Fruit fly (Drosophila melanogaster) whole organism, embryonic: ENCODE measurements around the gene CG9184.

Source experiments
- Asciz ChIP-seq: fragments of 200-800 bp; sonication (Bioruptor generic); optimal IDR thresholded peaks from 2 replicates; lab custom pipeline; 2017; ENCODE audit warnings: missing biosample characterization, mild to moderate bottlenecking, missing genetic modification characterization, missing genetic modification reagents
- CG11696 ChIP-seq: fragments of 200-800 bp; sonication (Bioruptor generic); IDR thresholded peaks from 2 replicates; pipeline ENCODE4 v1.3.6; 2022; ENCODE audit warnings: missing biosample characterization, missing genetic modification characterization
- CG11723 ChIP-seq: fragments of 200-800 bp; sonication (Bioruptor generic); optimal IDR thresholded peaks from 2 replicates; lab custom pipeline; 2017; ENCODE audit warnings: missing biosample characterization, mild to moderate bottlenecking, missing genetic modification characterization
- CG1603 ChIP-seq: fragments of 200-800 bp; sonication (Bioruptor generic); optimal IDR thresholded peaks from 2 replicates; lab custom pipeline; 2019; ENCODE audit warnings: missing biosample characterization, mild to moderate bottlenecking, missing genetic modification characterization, moderate library complexity
- CG1647 ChIP-seq: fragments of 200-800 bp; sonication (Bioruptor generic); optimal IDR thresholded peaks from 3 replicates; lab custom pipeline; 2016; ENCODE audit warnings: missing biosample characterization, missing genetic modification characterization
- CG2116 ChIP-seq: fragments of 200-800 bp; sonication (Bioruptor generic); optimal IDR thresholded peaks from 3 replicates; lab custom pipeline; 2018; ENCODE audit warnings: missing biosample characterization, mild to moderate bottlenecking, missing genetic modification characterization
- CG32532 ChIP-seq: fragments of 200-800 bp; sonication (Bioruptor generic); IDR thresholded peaks from 2 replicates; pipeline ENCODE4 v1.3.6; 2022; ENCODE audit warnings: missing biosample characterization, missing genetic modification characterization
- CG33557 ChIP-seq: fragments of 200-800 bp; sonication (Bioruptor generic); optimal IDR thresholded peaks from 2 replicates; lab custom pipeline; 2019; ENCODE audit warnings: missing biosample characterization, mild to moderate bottlenecking, missing genetic modification characterization, moderate library complexity
- CG6683 ChIP-seq: fragments of 200-800 bp; sonication (Bioruptor generic); optimal IDR thresholded peaks from 2 replicates; lab custom pipeline; 2017; ENCODE audit warnings: missing biosample characterization, mild to moderate bottlenecking, missing genetic modification characterization, missing genetic modification reagents
- CG6689 ChIP-seq: fragments of 200-800 bp; sonication (Bioruptor generic); IDR thresholded peaks from 2 replicates; pipeline ENCODE4 v1.3.6; 2022; ENCODE audit warnings: missing biosample characterization, missing genetic modification characterization
- CG7271 ChIP-seq: fragments of 200-800 bp; sonication (Bioruptor generic); optimal IDR thresholded peaks from 2 replicates; lab custom pipeline; 2018; ENCODE audit warnings: missing biosample characterization, mild to moderate bottlenecking, missing genetic modification characterization, moderate library complexity
- CG7963 ChIP-seq: fragments of 200-800 bp; sonication (Bioruptor generic); IDR thresholded peaks from 3 replicates; pipeline ENCODE4 v1.3.6; 2022; ENCODE audit warnings: missing biosample characterization, missing genetic modification characterization; ENCODE audit not compliant: partially characterized antibody
- CG8290 ChIP-seq, 3 experiments: fragments of 200-800 bp; sonication (Bioruptor generic); optimal IDR thresholded peaks; 2 replicates each; lab custom pipeline; 2016 to 2019; ENCODE audit warnings: missing biosample characterization in 3 of 3, missing genetic modification characterization in 3 of 3, mild to moderate bottlenecking in 2 of 3, moderate library complexity in 1 of 3
- CG8765 ChIP-seq: fragments of 200-800 bp; sonication (Bioruptor generic); IDR thresholded peaks from 2 replicates; pipeline ENCODE4 v1.3.6; 2022; ENCODE audit warnings: missing biosample characterization, missing genetic modification characterization
- CG9215 ChIP-seq: fragments of 200-800 bp; sonication (Bioruptor generic); IDR thresholded peaks from 2 replicates; pipeline ENCODE4 v1.3.6; 2022; ENCODE audit warnings: missing biosample characterization, missing genetic modification characterization
- Chrac-16 ChIP-seq: fragments of 200-800 bp; sonication (Bioruptor generic); optimal IDR thresholded peaks from 3 replicates; lab custom pipeline; 2016; ENCODE audit warnings: missing biosample characterization, missing genetic modification characterization
- Dek ChIP-seq: fragments of 200-800 bp; sonication (Bioruptor generic); optimal IDR thresholded peaks from 3 replicates; lab custom pipeline; 2019; ENCODE audit warnings: missing biosample characterization, mild to moderate bottlenecking, missing genetic modification characterization, moderate library complexity
- Dfd ChIP-seq, 2 experiments: fragments of >200 bp; optimal IDR thresholded peaks; 2 replicates each; lab custom pipeline; 2017; ENCODE audit warnings: missing biosample characterization in 2 of 2, missing genetic modification characterization in 2 of 2
- Doc2 ChIP-seq: fragments of 200-800 bp; sonication (Bioruptor generic); IDR thresholded peaks from 2 replicates; pipeline ENCODE4 v1.3.6; 2022; ENCODE audit warnings: missing biosample characterization, missing genetic modification characterization
- Hmr ChIP-seq: fragments of 200-800 bp; sonication (Bioruptor generic); optimal IDR thresholded peaks from 3 replicates; lab custom pipeline; 2017; ENCODE audit warnings: mild to moderate bottlenecking, missing biosample characterization, missing genetic modification reagents, missing genetic modification characterization
- Jarid2 ChIP-seq: fragments of 200-800 bp; sonication (Bioruptor generic); optimal IDR thresholded peaks from 3 replicates; lab custom pipeline; 2017; ENCODE audit warnings: mild to moderate bottlenecking, missing biosample characterization, missing genetic modification reagents, missing genetic modification characterization
- MESR4 ChIP-seq: fragments of 200-800 bp; sonication (Bioruptor generic); optimal IDR thresholded peaks from 2 replicates; lab custom pipeline; 2018; ENCODE audit warnings: missing biosample characterization, mild to moderate bottlenecking, missing genetic modification characterization, moderate library complexity
- Med ChIP-seq: fragments of 200-800 bp; sonication (Bioruptor generic); peaks from one replicate; lab custom pipeline; 2016; ENCODE audit warnings: missing biosample characterization, missing genetic modification characterization, mild to moderate bottlenecking, inconsistent platforms, moderate library complexity
- Meics ChIP-seq: fragments of 200-800 bp; sonication (Bioruptor generic); optimal IDR thresholded peaks from 2 replicates; lab custom pipeline; 2017; ENCODE audit warnings: missing biosample characterization, mild to moderate bottlenecking, missing genetic modification characterization
- Oli ChIP-seq: fragments of 200-800 bp; sonication (Bioruptor generic); optimal IDR thresholded peaks from 2 replicates; lab custom pipeline; 2018; ENCODE audit warnings: missing biosample characterization, mild to moderate bottlenecking, missing genetic modification characterization, moderate library complexity
- Sry-δ ChIP-seq: fragments of 200-800 bp; sonication (Bioruptor generic); optimal IDR thresholded peaks from 2 replicates; lab custom pipeline; 2016; ENCODE audit warnings: missing biosample characterization, missing genetic modification characterization
- Taf1 ChIP-seq: fragments of 200-800 bp; sonication (Bioruptor generic); IDR thresholded peaks from 2 replicates; pipeline ENCODE4 v1.3.6; 2022; ENCODE audit warnings: missing biosample characterization, missing genetic modification characterization
- ab ChIP-seq: fragments of 200-800 bp; sonication (Bioruptor generic); optimal IDR thresholded peaks from 2 replicates; lab custom pipeline; 2016; ENCODE audit warnings: missing biosample characterization, missing genetic modification characterization
- crol ChIP-seq: fragments of 200-800 bp; sonication (Bioruptor generic); IDR thresholded peaks from 2 replicates; pipeline ENCODE4 v1.3.6; 2022; ENCODE audit warnings: missing biosample characterization, missing genetic modification characterization
- dmrt11E ChIP-seq: fragments of 200-800 bp; sonication (Bioruptor generic); optimal IDR thresholded peaks from 3 replicates; lab custom pipeline; 2018; ENCODE audit warnings: missing biosample characterization, mild to moderate bottlenecking, missing genetic modification characterization, moderate library complexity
- ftz-f1 ChIP-seq: fragments of 200-800 bp; sonication (Bioruptor generic); optimal IDR thresholded peaks from 2 replicates; lab custom pipeline; 2016; ENCODE audit warnings: missing biosample characterization, missing genetic modification characterization
- gce ChIP-seq: fragments of 200-800 bp; sonication (Bioruptor generic); IDR thresholded peaks from 3 replicates; pipeline ENCODE4 v1.3.6; 2022; ENCODE audit warnings: missing biosample characterization, missing genetic modification characterization
- gsb-n ChIP-seq: fragments of 200-800 bp; sonication (Bioruptor generic); optimal IDR thresholded peaks from 3 replicates; lab custom pipeline; 2018; ENCODE audit warnings: missing biosample characterization, mild to moderate bottlenecking, missing genetic modification characterization
- hb ChIP-seq: fragments of 200-800 bp; sonication (Bioruptor generic); IDR thresholded peaks from 3 replicates; pipeline ENCODE4 v1.3.6; 2022; ENCODE audit warnings: missing biosample characterization, missing genetic modification characterization; ENCODE audit not compliant: partially characterized antibody
- hkb ChIP-seq, 2 experiments: fragments of 200-800 bp in 1 of 2; fragments of >200 bp in 1 of 2; sonication (Bioruptor generic) in 1 of 2; IDR thresholded peaks in 1 of 2; optimal IDR thresholded peaks in 1 of 2; 2 replicates each; pipeline versions ENCODE4 v1.3.6 to Lab custom; 2017 to 2022; ENCODE audit warnings: missing biosample characterization in 1 of 2, missing genetic modification characterization in 1 of 2
- insv ChIP-seq, 2 experiments: fragments of 200-800 bp; sonication (Bioruptor generic); optimal IDR thresholded peaks; 3 replicates each; lab custom pipeline; 2016 to 2018; ENCODE audit warnings: missing biosample characterization in 2 of 2, missing genetic modification characterization in 2 of 2
- lilli ChIP-seq: fragments of 200-800 bp; sonication (Bioruptor generic); optimal IDR thresholded peaks from 3 replicates; lab custom pipeline; 2016; ENCODE audit warnings: missing biosample characterization, missing genetic modification characterization
- mam ChIP-seq: fragments of 200-800 bp; sonication (Bioruptor generic); optimal IDR thresholded peaks from 3 replicates; lab custom pipeline; 2016; ENCODE audit warnings: missing biosample characterization, missing genetic modification characterization
- peb ChIP-seq: fragments of 200-800 bp; sonication (Bioruptor generic); IDR thresholded peaks from 2 replicates; pipeline ENCODE4 v1.3.6; 2022; ENCODE audit warnings: missing biosample characterization, missing genetic modification characterization
- pzg ChIP-seq: fragments of 200-800 bp; sonication (Bioruptor generic); optimal IDR thresholded peaks from 3 replicates; lab custom pipeline; 2018; ENCODE audit warnings: missing biosample characterization, mild to moderate bottlenecking, missing genetic modification characterization, moderate library complexity
- run ChIP-seq: fragments of 200-800 bp; sonication (Bioruptor generic); optimal IDR thresholded peaks from 3 replicates; lab custom pipeline; 2018; ENCODE audit warnings: missing biosample characterization, mild to moderate bottlenecking, missing genetic modification characterization
- sc ChIP-seq, 3 experiments: fragments of >200 bp in 2 of 3; fragments of 200-800 bp in 1 of 3; sonication (Bioruptor generic) in 1 of 3; optimal IDR thresholded peaks; 2 replicates in 2 of 3; 3 replicates in 1 of 3; lab custom pipeline; 2017; ENCODE audit warnings: mild to moderate bottlenecking in 1 of 3, missing biosample characterization in 1 of 3, missing genetic modification characterization in 1 of 3, missing genetic modification reagents in 1 of 3
- sob ChIP-seq: fragments of 200-800 bp; sonication (Bioruptor generic); IDR thresholded peaks from 2 replicates; pipeline ENCODE4 v1.3.6; 2022; ENCODE audit warnings: missing biosample characterization, missing genetic modification characterization
- stc ChIP-seq: fragments of 200-800 bp; sonication (Bioruptor generic); IDR thresholded peaks from 2 replicates; pipeline ENCODE4 v1.3.6; 2022; ENCODE audit warnings: missing biosample characterization, missing genetic modification characterization
- tgo ChIP-seq: fragments of 200-800 bp; sonication (Bioruptor generic); IDR thresholded peaks from 3 replicates; pipeline ENCODE4 v1.3.6; 2022; ENCODE audit warnings: missing biosample characterization, missing genetic modification characterization
- tx ChIP-seq: fragments of 200-800 bp; sonication (Bioruptor generic); optimal IDR thresholded peaks from 2 replicates; lab custom pipeline; 2016; ENCODE audit warnings: missing biosample characterization, missing genetic modification characterization
- vfl ChIP-seq: fragments of 200-800 bp; sonication (Bioruptor generic); optimal IDR thresholded peaks from 2 replicates; lab custom pipeline; 2016; ENCODE audit warnings: missing biosample characterization, missing genetic modification characterization

Gene CG9184

dm6 chr3L:1334571-1335427, 12.2 kb upstream of the CG9184 start, which contains the start of the genes Hmbs and CG2211 (continued):
- TF ChIP-seq CG6683: peak; percentile 75
- TF ChIP-seq Chrac-16 (GFP tag; lab: Kevin White, UChicago): peak; percentile 93
- peak; percentile 82 for TF ChIP-seq Hmr
- peak; percentile 73 for TF ChIP-seq Oli (tag; lab: Kevin White, UChicago)
- TF ChIP-seq vfl (GFP tag; lab: Kevin White, UChicago): peak; percentile 85
- TF ChIP-seq Jarid2 (GFP tag; lab: Kevin White, UChicago): peak; percentile 64
- peak; percentile 77 for TF ChIP-seq CG7271 (tag; lab: Kevin White, UChicago)
- peak; percentile 95 for TF ChIP-seq pzg (GFP tag; lab: Kevin White, UChicago)
- TF ChIP-seq hkb (optimal IDR thresholded peaks at IDR 0.05; lab: Kevin White, UChicago): peak; percentile 67
- peak; percentile 89 for TF ChIP-seq hkb (GFP tag; IDR thresholded peaks at IDR 0.05; lab: Robert Waterston, UW)
- peak; percentile 86 for TF ChIP-seq Meics (GFP tag; lab: Kevin White, UChicago)
- peak; percentile 74 for TF ChIP-seq peb (GFP tag; lab: Robert Waterston, UW)
- peak; percentile 89 for TF ChIP-seq CG2116 (GFP tag; lab: Kevin White, UChicago)
- TF ChIP-seq crol (GFP tag; lab: Robert Waterston, UW): peak; percentile 33; the same call in 1 of the 2 replicates
- no peak for TF ChIP-seq Dfd (GFP tag; optimal IDR thresholded peaks at IDR 0.05; lab: Kevin White, UChicago)
- peak; percentile 83 for TF ChIP-seq tgo (GFP tag; lab: Robert Waterston, UW)
- peak; percentile 70 for TF ChIP-seq Sry-δ (GFP tag; lab: Kevin White, UChicago)
- peak; percentile 73 for TF ChIP-seq ab
- peak; percentile 68 for TF ChIP-seq CG11723
- no peak for TF ChIP-seq sc (optimal IDR thresholded peaks at IDR 0.05; lab: Kevin White, UChicago)
- peak; percentile 51 for TF ChIP-seq sc (GFP tag; optimal IDR thresholded peaks at IDR 0.05; lab: Kevin White, UChicago)
- TF ChIP-seq CG6689 (GFP tag; lab: Robert Waterston, UW): peak; percentile 80
- TF ChIP-seq gce (GFP tag; lab: Robert Waterston, UW): peak; percentile 68; the same call in 2 of the 3 replicates
- TF ChIP-seq CG8765 (GFP tag; lab: Robert Waterston, UW): peak; percentile 70
- peak; percentile 57 for TF ChIP-seq run (tag; lab: Kevin White, UChicago)
- TF ChIP-seq sob (GFP tag; lab: Robert Waterston, UW): peak; percentile 90
- TF ChIP-seq stc (GFP tag; lab: Robert Waterston, UW): peak; percentile 75
- peak; percentile 78 for TF ChIP-seq Dek (tag; lab: Kevin White, UChicago)
- peak; percentile 77 for TF ChIP-seq MESR4
- TF ChIP-seq CG1603 (tag; lab: Kevin White, UChicago): peak; percentile 82
- peak; percentile 38 to 93 for TF ChIP-seq insv (GFP tag; optimal IDR thresholded peaks at IDR 0.05; lab: Kevin White, UChicago)
- no peak for TF ChIP-seq hb (GFP tag; lab: Robert Waterston, UW)
- peak; percentile 79 for TF ChIP-seq CG33557 (GFP tag; lab: Kevin White, UChicago)
- no peak for TF ChIP-seq CG7963 (GFP tag; lab: Robert Waterston, UW)
- peak; percentile 91 for TF ChIP-seq mam (GFP tag; lab: Kevin White, UChicago)
- TF ChIP-seq tx (GFP tag; lab: Kevin White, UChicago): peak; percentile 87
- peak; percentile 98 for TF ChIP-seq Med (GFP tag; lab: Kevin White, UChicago)
- peak; percentile 79 for TF ChIP-seq CG9215
- peak; percentile 81 for TF ChIP-seq CG1647
- TF ChIP-seq gsb-n (tag; lab: Kevin White, UChicago): peak; percentile 87
- TF ChIP-seq ftz-f1 (GFP tag; lab: Kevin White, UChicago): peak; percentile 68
- TF ChIP-seq Doc2 (GFP tag; lab: Robert Waterston, UW): no peak
- TF ChIP-seq CG32532 (GFP tag; lab: Robert Waterston, UW): peak; percentile 90
- TF ChIP-seq CG8290 (GFP tag; optimal IDR thresholded peaks at IDR 0.05; lab: Kevin White, UChicago): peak; percentile 70
- peak; percentile 58 to 88 for TF ChIP-seq CG8290 (tag; optimal IDR thresholded peaks at IDR 0.05; lab: Kevin White, UChicago)
- TF ChIP-seq lilli (GFP tag; lab: Kevin White, UChicago): peak; percentile 95
- peak; percentile 83 for TF ChIP-seq dmrt11E (tag; lab: Kevin White, UChicago)
- TF ChIP-seq Asciz: peak; percentile 30
- TF ChIP-seq CG11696 (GFP tag; lab: Robert Waterston, UW): peak; percentile 73
- TF ChIP-seq Taf1 (GFP tag; lab: Robert Waterston, UW): peak; percentile 50; the same call in 1 of the 2 replicates
